Fruit fly (Drosophila melanogaster): Measurements from ENCODE around the gene Cen.

Cen gene

DNA sequence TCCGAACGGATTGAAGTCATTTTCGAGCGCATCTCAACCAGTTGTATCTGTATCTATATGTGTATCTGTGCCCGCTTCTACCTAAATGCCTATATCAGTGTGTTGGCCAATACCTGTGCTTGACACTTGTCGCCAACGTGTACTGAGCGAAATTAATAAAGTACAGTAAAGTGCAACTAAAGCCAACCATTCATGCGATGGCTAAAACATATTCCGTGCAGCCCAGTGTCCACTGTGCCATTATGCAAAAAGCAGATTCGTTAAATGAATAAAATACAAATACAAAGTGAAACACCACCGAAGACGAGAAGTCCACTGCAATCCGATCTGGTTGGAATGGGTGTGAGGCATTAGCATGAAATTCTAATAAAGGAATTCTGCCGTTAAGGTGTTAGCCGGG is 13.4 kb upstream of the Cen start:
- TF ChIP-seq Dfd (GFP tag; optimal IDR thresholded peaks at IDR 0.05) (no peak), GATAd (GFP tag; optimal IDR thresholded peaks at IDR 0.05) (no peak), HLH106 (tag; optimal IDR thresholded peaks at IDR 0.05) (no peak), N (GFP tag; optimal IDR thresholded peaks at IDR 0.05) (no peak), Hr78 (GFP tag; optimal IDR thresholded peaks at IDR 0.05) (no peak), OdsH (GFP tag; optimal IDR thresholded peaks at IDR 0.05) (peak; percentile 2), dsf (GFP tag; optimal IDR thresholded peaks at IDR 0.05; ENCODE audit: borderline replicate concordance) (no peak), sv (GFP tag; optimal IDR thresholded peaks at IDR 0.05) (no peak), pan (optimal IDR thresholded peaks at IDR 0.05) (no peak), CG32264 (GFP tag; optimal IDR thresholded peaks at IDR 0.05) (no peak), psq (GFP tag; optimal IDR thresholded peaks at IDR 0.05) (no peak), Hr83 (GFP tag; optimal IDR thresholded peaks at IDR 0.05; ENCODE audit: poor library complexity, severe bottlenecking) (peak; percentile 11), lola (GFP tag; optimal IDR thresholded peaks at IDR 0.05) (no peak), fru (GFP tag; optimal IDR thresholded peaks at IDR 0.05) (peak; percentile 50), Jra (GFP tag; optimal IDR thresholded peaks at IDR 0.05) (no peak), jim (GFP tag; optimal IDR thresholded peaks at IDR 0.05) (no peak), h (GFP tag; optimal IDR thresholded peaks at IDR 0.05) (peak; percentile 54), Mio (GFP tag; optimal IDR thresholded peaks at IDR 0.05) (no peak), usp (GFP tag; optimal IDR thresholded peaks at IDR 0.05) (no peak), Abd-B (GFP tag; optimal IDR thresholded peaks at IDR 0.05) (no peak), Sp1 (GFP tag; optimal IDR thresholded peaks at IDR 0.05) (no peak), Vsx2 (GFP tag; optimal IDR thresholded peaks at IDR 0.05; ENCODE audit: partially characterized antibody) (no peak), rgr (GFP tag; optimal IDR thresholded peaks at IDR 0.05) (peak; percentile 34), CrebA (GFP tag; optimal IDR thresholded peaks at IDR 0.05; ENCODE audit: borderline replicate concordance) (no peak), Rel (GFP tag; optimal IDR thresholded peaks at IDR 0.05) (no peak), Rel (tag; optimal IDR thresholded peaks at IDR 0.05) (no peak), dmrt93B (GFP tag; optimal IDR thresholded peaks at IDR 0.05) (no peak), Hnf4 (GFP tag; optimal IDR thresholded peaks at IDR 0.05) (no peak), tai (GFP tag; optimal IDR thresholded peaks at IDR 0.05) (no peak), CG9705 (GFP tag; optimal IDR thresholded peaks at IDR 0.05) (no peak), dl (GFP tag; optimal IDR thresholded peaks at IDR 0.05; ENCODE audit: insufficient read depth in 1 of 2, partially characterized antibody in 2 of 2) (no peak), br (GFP tag; optimal IDR thresholded peaks at IDR 0.05) (peak; percentile 40), Myc (optimal IDR thresholded peaks at IDR 0.05) (no peak), Dif (GFP tag; optimal IDR thresholded peaks at IDR 0.05; ENCODE audit: partially characterized antibody) (no peak), ey (GFP tag; optimal IDR thresholded peaks at IDR 0.05) (peak; percentile 45), sage (GFP tag; optimal IDR thresholded peaks at IDR 0.05) (no peak), woc (GFP tag; optimal IDR thresholded peaks at IDR 0.05) (peak; percentile 18), brk (GFP tag; optimal IDR thresholded peaks at IDR 0.05) (no peak), foxo (GFP tag; optimal IDR thresholded peaks at IDR 0.05) (no peak)

DNA sequence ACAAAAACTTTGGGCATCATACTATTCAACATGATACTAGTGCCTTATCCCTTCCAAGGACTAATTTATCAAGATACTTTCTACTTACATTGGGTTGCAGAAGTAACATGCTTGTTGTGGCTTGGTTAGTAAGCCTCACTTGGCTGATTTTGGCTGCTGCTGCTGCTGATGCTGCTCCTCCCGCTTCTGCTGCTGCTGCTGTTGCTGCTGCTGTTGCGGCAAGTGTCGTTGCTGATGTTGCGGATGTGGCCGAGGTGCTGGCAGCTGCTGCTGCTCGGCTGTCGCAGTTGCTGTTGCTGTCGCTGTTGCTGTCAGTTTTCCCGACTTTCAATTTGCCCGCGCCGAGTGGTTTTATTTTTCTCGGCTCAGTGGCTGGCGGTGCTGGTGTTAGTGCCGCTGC is 8.4 kb upstream of the Cen start:
- TF ChIP-seq lola (GFP tag; optimal IDR thresholded peaks at IDR 0.05) (no peak), Hnf4 (GFP tag; optimal IDR thresholded peaks at IDR 0.05) (no peak), Dfd (GFP tag; optimal IDR thresholded peaks at IDR 0.05) (peak; percentile 91)

DNA sequence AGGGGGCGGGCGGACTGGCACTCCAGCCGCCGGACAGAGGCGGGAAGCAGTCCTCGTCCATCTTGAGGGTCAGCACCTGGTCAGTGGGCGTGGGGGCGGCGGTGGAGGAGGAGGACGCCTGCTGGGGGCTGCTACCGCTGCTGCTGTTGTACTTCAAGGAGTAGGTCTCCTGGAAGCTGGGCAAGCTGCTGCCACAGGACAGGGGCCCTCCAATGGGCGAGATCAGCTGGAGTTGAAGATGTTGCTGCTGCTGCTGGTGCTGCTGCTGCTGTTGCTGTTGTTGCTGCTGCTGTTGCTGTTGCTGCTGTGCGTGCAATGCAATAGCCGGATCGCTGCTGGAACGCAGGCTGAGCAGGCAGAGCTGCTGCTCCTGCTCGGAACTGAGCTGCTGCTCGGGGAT is 7.1 kb upstream of the Cen start:
- TF ChIP-seq Dfd (GFP tag; optimal IDR thresholded peaks at IDR 0.05) (peak; percentile 92), Jra (GFP tag; optimal IDR thresholded peaks at IDR 0.05) (no peak), Myc (optimal IDR thresholded peaks at IDR 0.05) (no peak), jim (GFP tag; optimal IDR thresholded peaks at IDR 0.05) (no peak), N (GFP tag; optimal IDR thresholded peaks at IDR 0.05) (no peak), Sp1 (GFP tag; optimal IDR thresholded peaks at IDR 0.05) (no peak), Hr78 (GFP tag; optimal IDR thresholded peaks at IDR 0.05) (no peak)

Measured in whole organism, wandering third instar larva.